Worm (Caenorhabditis elegans): ENCODE results near the gene F08F8.11.

Gene F08F8.11

ce11 chrIII:7399004-7399403 is 33.3 kb downstream of the F08F8.11 start:
- peak; percentile 44 for TF ChIP-seq ces-1 (GFP tag; optimal IDR thresholded peaks at IDR 0.05)
- TF ChIP-seq mls-2 (tag; optimal IDR thresholded peaks at IDR 0.05): no peak
